Fruit fly (Drosophila melanogaster) whole organism, embryonic: Measurements from ENCODE around the gene Src64B.
A peak's percentile ranks its signal among the peaks of the same experiment; 100 is the strongest.

Experiments used
- Ada2b ChIP-seq: fragments of 200-800 bp; sonication (Bioruptor generic); IDR thresholded peaks from 2 replicates; pipeline ENCODE4 v1.3.6; 2022; ENCODE audit warnings: missing biosample characterization, missing genetic modification characterization
- Asciz ChIP-seq: fragments of 200-800 bp; sonication (Bioruptor generic); optimal IDR thresholded peaks from 2 replicates; lab custom pipeline; 2017; ENCODE audit warnings: missing biosample characterization, mild to moderate bottlenecking, missing genetic modification characterization, missing genetic modification reagents
- CG10565 ChIP-seq: fragments of 200-800 bp; sonication (Bioruptor generic); optimal IDR thresholded peaks from 3 replicates; lab custom pipeline; 2016; ENCODE audit warnings: missing biosample characterization, mild to moderate bottlenecking, missing genetic modification characterization
- CG12071 ChIP-seq: fragments of 200-800 bp; sonication (Bioruptor generic); optimal IDR thresholded peaks from 3 replicates; lab custom pipeline; 2018; ENCODE audit warnings: missing biosample characterization, mild to moderate bottlenecking, missing genetic modification characterization
- CG12219 ChIP-seq: fragments of 200-800 bp; sonication (Bioruptor generic); optimal IDR thresholded peaks from 3 replicates; lab custom pipeline; 2018; ENCODE audit warnings: missing biosample characterization, mild to moderate bottlenecking, missing genetic modification characterization
- CG13894 ChIP-seq: fragments of 200-800 bp; sonication (Bioruptor generic); optimal IDR thresholded peaks from 3 replicates; lab custom pipeline; 2018; ENCODE audit warnings: missing biosample characterization, mild to moderate bottlenecking, missing genetic modification characterization, moderate library complexity
- CG14667 ChIP-seq: fragments of 200-800 bp; sonication (Bioruptor generic); IDR thresholded peaks from 2 replicates; pipeline ENCODE4 v1.3.6; 2022; ENCODE audit warnings: missing biosample characterization, missing genetic modification characterization
- CG15073 ChIP-seq: fragments of 200-800 bp; sonication (Bioruptor generic); optimal IDR thresholded peaks from 2 replicates; lab custom pipeline; 2016; ENCODE audit warnings: missing biosample characterization, missing genetic modification characterization
- CG15514 ChIP-seq: fragments of 200-800 bp; sonication (Bioruptor generic); optimal IDR thresholded peaks from 3 replicates; lab custom pipeline; 2017; ENCODE audit warnings: missing biosample characterization, missing genetic modification characterization, mild to moderate bottlenecking, moderate library complexity, missing genetic modification reagents
- CG18011 ChIP-seq: fragments of 200-800 bp; sonication (Bioruptor generic); optimal IDR thresholded peaks from 2 replicates; lab custom pipeline; 2017; ENCODE audit warnings: missing biosample characterization, missing genetic modification characterization, mild to moderate bottlenecking, moderate library complexity, missing genotype
- CG30431 ChIP-seq: fragments of 200-800 bp; sonication (Bioruptor generic); optimal IDR thresholded peaks from 2 replicates; lab custom pipeline; 2017; ENCODE audit warnings: missing biosample characterization, missing genetic modification characterization
- CG33213 ChIP-seq: fragments of 200-800 bp; sonication (Bioruptor generic); optimal IDR thresholded peaks from 3 replicates; lab custom pipeline; 2016; ENCODE audit warnings: missing biosample characterization, missing genetic modification characterization
- CG34422 ChIP-seq: fragments of 200-800 bp; sonication (Bioruptor generic); IDR thresholded peaks from 3 replicates; pipeline ENCODE4 v1.3.6; 2022; ENCODE audit warnings: missing biosample characterization, missing genetic modification characterization
- CG6272 ChIP-seq: fragments of 200-800 bp; sonication (Bioruptor generic); IDR thresholded peaks from 2 replicates; pipeline ENCODE4 v1.3.6; 2022; ENCODE audit warnings: missing biosample characterization, missing genetic modification characterization
- CG6689 ChIP-seq: fragments of 200-800 bp; sonication (Bioruptor generic); IDR thresholded peaks from 2 replicates; pipeline ENCODE4 v1.3.6; 2022; ENCODE audit warnings: missing biosample characterization, missing genetic modification characterization
- CG6765 ChIP-seq: fragments of 200-800 bp; sonication (Bioruptor generic); optimal IDR thresholded peaks from 3 replicates; lab custom pipeline; 2017; ENCODE audit warnings: missing biosample characterization, mild to moderate bottlenecking, missing genetic modification characterization
- CG7357 ChIP-seq: fragments of 200-800 bp; sonication (Bioruptor generic); IDR thresholded peaks from 3 replicates; pipeline ENCODE4 v1.3.6; 2022; ENCODE audit warnings: missing biosample characterization, missing genetic modification characterization
- CG7963 ChIP-seq: fragments of 200-800 bp; sonication (Bioruptor generic); IDR thresholded peaks from 3 replicates; pipeline ENCODE4 v1.3.6; 2022; ENCODE audit warnings: missing biosample characterization, missing genetic modification characterization; ENCODE audit not compliant: partially characterized antibody
- CG8765 ChIP-seq: fragments of 200-800 bp; sonication (Bioruptor generic); IDR thresholded peaks from 2 replicates; pipeline ENCODE4 v1.3.6; 2022; ENCODE audit warnings: missing biosample characterization, missing genetic modification characterization
- CrebB ChIP-seq: fragments of 200-800 bp; sonication (Bioruptor generic); optimal IDR thresholded peaks from 3 replicates; lab custom pipeline; 2018; ENCODE audit warnings: missing biosample characterization, mild to moderate bottlenecking, missing genetic modification characterization
- D19A ChIP-seq: fragments of 200-800 bp; optimal IDR thresholded peaks from 3 replicates; lab custom pipeline; 2019; ENCODE audit warnings: missing biosample characterization, mild to moderate bottlenecking, missing genetic modification characterization, moderate library complexity
- Dip3 ChIP-seq: fragments of 200-800 bp; sonication (Bioruptor generic); optimal IDR thresholded peaks from 3 replicates; lab custom pipeline; 2016; ENCODE audit warnings: missing biosample characterization, missing genetic modification characterization
- E2f2 ChIP-seq: fragments of 200-800 bp; sonication (Bioruptor generic); IDR thresholded peaks from 2 replicates; pipeline ENCODE4 v1.3.6; 2022; ENCODE audit warnings: missing biosample characterization, missing genetic modification characterization
- HmgZ ChIP-seq: fragments of 200-800 bp; sonication (Bioruptor generic); optimal IDR thresholded peaks from 2 replicates; lab custom pipeline; 2018; ENCODE audit warnings: missing biosample characterization, mild to moderate bottlenecking, missing genetic modification characterization
- Hr51 ChIP-seq, 2 experiments: fragments of 200-800 bp; sonication (Bioruptor generic); optimal IDR thresholded peaks; 2 replicates in 1 of 2; 3 replicates in 1 of 2; lab custom pipeline; 2016 to 2018; ENCODE audit warnings: missing biosample characterization in 2 of 2, missing genetic modification characterization in 2 of 2, mild to moderate bottlenecking in 1 of 2, moderate library complexity in 1 of 2
- Hsf ChIP-seq: fragments of 200-800 bp; sonication (Bioruptor generic); optimal IDR thresholded peaks from 3 replicates; lab custom pipeline; 2016; ENCODE audit warnings: missing biosample characterization, missing genetic modification characterization
- MBD-R2 ChIP-seq: fragments of 200-800 bp; sonication (Bioruptor generic); IDR thresholded peaks from 2 replicates; pipeline ENCODE4 v1.3.6; 2022; ENCODE audit warnings: missing biosample characterization, missing genetic modification characterization
- MTF-1 ChIP-seq: fragments of 200-800 bp; sonication (Bioruptor generic); optimal IDR thresholded peaks from 2 replicates; lab custom pipeline; 2018; ENCODE audit warnings: missing biosample characterization, mild to moderate bottlenecking, missing genetic modification characterization, borderline replicate concordance
- Ptx1 ChIP-seq: fragments of 200-800 bp; sonication (Bioruptor generic); IDR thresholded peaks from 2 replicates; pipeline ENCODE4 v1.3.6; 2022; ENCODE audit warnings: missing biosample characterization, missing genetic modification characterization
- Sin3A ChIP-seq: fragments of >200 bp; optimal IDR thresholded peaks from 2 replicates; lab custom pipeline; 2018
- Tbp ChIP-seq: fragments of >200 bp; optimal IDR thresholded peaks from 2 replicates; lab custom pipeline; 2018; ENCODE audit warnings: missing biosample characterization, missing genetic modification characterization
- Vsx1 ChIP-seq: fragments of 200-800 bp; sonication (Bioruptor generic); optimal IDR thresholded peaks from 2 replicates; lab custom pipeline; 2017; ENCODE audit warnings: missing biosample characterization, mild to moderate bottlenecking, missing genetic modification characterization, missing genetic modification reagents
- amos ChIP-seq: fragments of 200-800 bp; sonication (Bioruptor generic); IDR thresholded peaks from 2 replicates; pipeline ENCODE4 v1.3.6; 2022; ENCODE audit warnings: missing biosample characterization, missing genetic modification characterization; ENCODE audit not compliant: partially characterized antibody
- br ChIP-seq: fragments of >200 bp; optimal IDR thresholded peaks from 2 replicates; lab custom pipeline; 2017
- cato ChIP-seq: fragments of 200-800 bp; sonication (Bioruptor generic); optimal IDR thresholded peaks from 2 replicates; lab custom pipeline; 2016; ENCODE audit warnings: missing biosample characterization, missing genetic modification characterization, borderline replicate concordance
- caup ChIP-seq: fragments of 200-800 bp; sonication (Bioruptor generic); optimal IDR thresholded peaks from 3 replicates; lab custom pipeline; 2017; ENCODE audit warnings: missing biosample characterization, mild to moderate bottlenecking, missing genetic modification characterization, moderate library complexity; ENCODE audit not compliant: severe bottlenecking
- corto ChIP-seq: fragments of 200-800 bp; sonication (Bioruptor generic); optimal IDR thresholded peaks from 2 replicates; lab custom pipeline; 2016; ENCODE audit warnings: missing biosample characterization, mild to moderate bottlenecking, missing genetic modification characterization, moderate library complexity
- emc ChIP-seq: fragments of 200-800 bp; sonication (Bioruptor generic); optimal IDR thresholded peaks from 2 replicates; lab custom pipeline; 2016; ENCODE audit warnings: missing biosample characterization, missing genetic modification characterization
- eve ChIP-seq, 2 experiments: fragments of >200 bp; optimal IDR thresholded peaks; 2 replicates each; lab custom pipeline; 2017; ENCODE audit warnings: missing biosample characterization in 2 of 2, missing genetic modification characterization in 2 of 2
- ewg ChIP-seq: fragments of 200-800 bp; sonication (Bioruptor generic); optimal IDR thresholded peaks from 3 replicates; lab custom pipeline; 2017; ENCODE audit warnings: mild to moderate bottlenecking, missing biosample characterization, missing genetic modification reagents, missing genetic modification characterization
- gcm ChIP-seq: fragments of 200-800 bp; sonication (Bioruptor generic); optimal IDR thresholded peaks from 2 replicates; lab custom pipeline; 2019; ENCODE audit warnings: missing biosample characterization, mild to moderate bottlenecking, missing genetic modification characterization, moderate library complexity
- gfzf ChIP-seq: fragments of 200-800 bp; sonication (Bioruptor generic); optimal IDR thresholded peaks from 2 replicates; lab custom pipeline; 2016; ENCODE audit warnings: missing biosample characterization, mild to moderate bottlenecking, missing genetic modification characterization, moderate library complexity
- gsb-n ChIP-seq: fragments of 200-800 bp; sonication (Bioruptor generic); optimal IDR thresholded peaks from 3 replicates; lab custom pipeline; 2018; ENCODE audit warnings: missing biosample characterization, mild to moderate bottlenecking, missing genetic modification characterization
- lab ChIP-seq: fragments of 200-800 bp; sonication (Bioruptor generic); optimal IDR thresholded peaks from 3 replicates; lab custom pipeline; 2017; ENCODE audit warnings: missing biosample characterization, missing genetic modification characterization, mild to moderate bottlenecking, moderate library complexity, missing genetic modification reagents
- lbe ChIP-seq: fragments of 200-800 bp; sonication (Bioruptor generic); optimal IDR thresholded peaks from 2 replicates; lab custom pipeline; 2016; ENCODE audit warnings: missing biosample characterization, mild to moderate bottlenecking, missing genetic modification characterization
- luna ChIP-seq: fragments of 200-800 bp; sonication (Bioruptor generic); optimal IDR thresholded peaks from 2 replicates; lab custom pipeline; 2016; ENCODE audit warnings: missing biosample characterization, missing genetic modification characterization
- oc ChIP-seq: fragments of 200-800 bp; sonication (Bioruptor generic); optimal IDR thresholded peaks from 2 replicates; lab custom pipeline; 2018; ENCODE audit warnings: missing biosample characterization, mild to moderate bottlenecking, missing genetic modification characterization, moderate library complexity
- pb ChIP-seq: fragments of 200-800 bp; sonication (Bioruptor generic); optimal IDR thresholded peaks from 3 replicates; lab custom pipeline; 2016; ENCODE audit warnings: missing biosample characterization, missing genetic modification characterization
- repo ChIP-seq: fragments of 200-800 bp; sonication (Bioruptor generic); optimal IDR thresholded peaks from 2 replicates; lab custom pipeline; 2016; ENCODE audit warnings: missing biosample characterization, missing genetic modification characterization
- twi ChIP-seq: fragments of 200-800 bp; optimal IDR thresholded peaks from 2 replicates; lab custom pipeline; 2019; ENCODE audit warnings: missing biosample characterization, mild to moderate bottlenecking, missing genetic modification characterization, moderate library complexity
- vfl ChIP-seq: fragments of 200-800 bp; sonication (Bioruptor generic); optimal IDR thresholded peaks from 2 replicates; lab custom pipeline; 2016; ENCODE audit warnings: missing biosample characterization, missing genetic modification characterization

The Src64B gene

DNA sequence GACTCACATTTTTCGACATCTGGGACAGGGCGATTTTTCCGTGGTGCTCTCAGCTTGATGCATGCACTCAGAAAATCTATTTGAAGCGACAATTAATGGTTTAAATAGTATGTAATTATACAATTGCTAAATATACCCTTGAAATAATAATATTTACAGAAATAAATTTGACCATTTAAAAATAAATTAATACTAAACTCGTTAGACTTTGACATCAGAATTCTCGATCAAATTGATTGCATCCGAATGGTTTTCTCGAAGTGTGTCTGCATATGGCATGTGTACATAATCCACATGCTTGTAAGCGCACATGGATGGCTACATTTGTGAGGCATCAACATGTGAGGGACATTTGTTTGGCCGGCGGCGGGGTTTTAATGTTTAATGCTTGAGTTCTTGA lies 79.3 kb downstream of the Src64B start (continued):
- TF ChIP-seq CG7963: no peak
- TF ChIP-seq Vsx1 (GFP tag; lab: Kevin White, UChicago): no peak
- no peak for TF ChIP-seq Dip3 (GFP tag; lab: Kevin White, UChicago)
- TF ChIP-seq Tbp (GFP tag; lab: Kevin White, UChicago): no peak
- peak; percentile 61 for TF ChIP-seq gcm (GFP tag; lab: Kevin White, UChicago)
- no peak for TF ChIP-seq amos (GFP tag; lab: Robert Waterston, UW)
- TF ChIP-seq cato (GFP tag; lab: Kevin White, UChicago): peak; percentile 35
- no peak for TF ChIP-seq CG6272
- no peak for TF ChIP-seq CG33213 (GFP tag; lab: Kevin White, UChicago)
- peak; percentile 82 for TF ChIP-seq D19A
- TF ChIP-seq twi: peak; percentile 100
- TF ChIP-seq CG30431 (GFP tag; lab: Kevin White, UChicago): peak; percentile 47
- no peak for TF ChIP-seq CG18011 (GFP tag; lab: Kevin White, UChicago)
- TF ChIP-seq Asciz (GFP tag; lab: Kevin White, UChicago): peak; percentile 56
- TF ChIP-seq vfl (GFP tag; lab: Kevin White, UChicago): no peak
- peak; percentile 30 for TF ChIP-seq lbe (GFP tag; lab: Kevin White, UChicago)
- TF ChIP-seq emc: no peak
- TF ChIP-seq CG12071 (GFP tag; lab: Kevin White, UChicago): no peak
- TF ChIP-seq E2f2: peak; percentile 40; the same call in 1 of the 2 replicates
- TF ChIP-seq pb (GFP tag; lab: Kevin White, UChicago): no peak
- no peak for TF ChIP-seq luna (GFP tag; lab: Kevin White, UChicago)
- TF ChIP-seq CG15514: no peak
- peak; percentile 54 for TF ChIP-seq CG12219 (GFP tag; lab: Kevin White, UChicago)
- TF ChIP-seq CG15073 (GFP tag; lab: Kevin White, UChicago): no peak
- no peak for TF ChIP-seq CG13894
- no peak for TF ChIP-seq CG7357 (GFP tag; lab: Robert Waterston, UW)
- peak; percentile 31; the same call in 1 of the 3 replicates for TF ChIP-seq CG34422 (GFP tag; lab: Robert Waterston, UW)
- TF ChIP-seq br (lab: Kevin White, UChicago): no peak
- TF ChIP-seq Sin3A: no peak
- TF ChIP-seq HmgZ (tag; lab: Kevin White, UChicago): no peak
- TF ChIP-seq CG14667 (GFP tag; lab: Robert Waterston, UW): peak; percentile 50
- peak in 1 of 2 experiments; percentile 49 for TF ChIP-seq Hr51 (GFP tag; optimal IDR thresholded peaks at IDR 0.05; lab: Kevin White, UChicago)
- no peak for TF ChIP-seq CrebB
- peak; percentile 39 for TF ChIP-seq MTF-1 (GFP tag; lab: Kevin White, UChicago)
- TF ChIP-seq CG6689: peak; percentile 62
- no peak for TF ChIP-seq repo (GFP tag; lab: Kevin White, UChicago)
- TF ChIP-seq oc (tag; lab: Kevin White, UChicago): peak; percentile 41
- peak; percentile 43 for TF ChIP-seq Hsf (GFP tag; lab: Kevin White, UChicago)
- peak; percentile 45 for TF ChIP-seq lab (GFP tag; lab: Kevin White, UChicago)
- no peak for TF ChIP-seq CG6765 (GFP tag; lab: Kevin White, UChicago)
- peak; percentile 54; the same call in 1 of the 2 replicates for TF ChIP-seq CG8765 (GFP tag; lab: Robert Waterston, UW)
- TF ChIP-seq MBD-R2: 0 out of 2 replicates have a peak, but pooled peaks have one; percentile 17
- no peak for TF ChIP-seq gfzf
- peak; percentile 70; the same call in 1 of the 2 replicates for TF ChIP-seq Ptx1 (GFP tag; lab: Robert Waterston, UW)
- no peak for TF ChIP-seq CG10565 (GFP tag; lab: Kevin White, UChicago)
- peak in 1 of 2 experiments; percentile 70 for TF ChIP-seq eve (GFP tag; optimal IDR thresholded peaks at IDR 0.05; lab: Kevin White, UChicago)
- TF ChIP-seq caup: no peak
- TF ChIP-seq corto (GFP tag; lab: Kevin White, UChicago): no peak
- TF ChIP-seq Ada2b: peak; percentile 42
- peak; percentile 39 for TF ChIP-seq ewg (GFP tag; lab: Kevin White, UChicago)
- peak; percentile 81 for TF ChIP-seq gsb-n
